Fruit fly (Drosophila melanogaster) whole organism, prepupa: ENCODE results near the gene Or7a.

ENCODE experiments used
- Blimp-1 ChIP-seq: fragments of 200-800 bp; sonication (Bioruptor generic); optimal IDR thresholded peaks from 3 replicates; lab custom pipeline; 2017; ENCODE audit warnings: missing biosample characterization, missing genetic modification characterization, mild to moderate bottlenecking, moderate library complexity, missing genetic modification reagents
- CG10631 ChIP-seq: fragments of 200-800 bp; sonication (Bioruptor generic); optimal IDR thresholded peaks from 2 replicates; lab custom pipeline; 2016; ENCODE audit warnings: missing biosample characterization, missing genetic modification characterization
- CG11762 ChIP-seq: fragments of 200-800 bp; sonication (Bioruptor generic); optimal IDR thresholded peaks from 3 replicates; lab custom pipeline; 2016; ENCODE audit warnings: missing biosample characterization, missing genetic modification characterization; ENCODE audit not compliant: insufficient read depth
- CG11902 ChIP-seq: fragments of 200-800 bp; sonication (Bioruptor generic); optimal IDR thresholded peaks from 3 replicates; lab custom pipeline; 2016; ENCODE audit warnings: missing biosample characterization, missing genetic modification characterization
- CG15336 ChIP-seq: fragments of 200-800 bp; sonication (Bioruptor generic); IDR thresholded peaks from 2 replicates; pipeline ENCODE4 v1.3.6; 2022; ENCODE audit warnings: missing biosample characterization, missing genetic modification characterization
- CG1621 ChIP-seq: fragments of 200-800 bp; sonication (Bioruptor generic); optimal IDR thresholded peaks from 3 replicates; lab custom pipeline; 2018; ENCODE audit warnings: missing biosample characterization, mild to moderate bottlenecking, missing genetic modification characterization
- CG16779 ChIP-seq: fragments of 200-800 bp; sonication (Bioruptor generic); optimal IDR thresholded peaks from 3 replicates; lab custom pipeline; 2017; ENCODE audit warnings: missing biosample characterization, mild to moderate bottlenecking, missing genetic modification characterization
- CG3032 ChIP-seq: fragments of 200-800 bp; optimal IDR thresholded peaks from 2 replicates; lab custom pipeline; 2019; ENCODE audit warnings: missing biosample characterization, mild to moderate bottlenecking, missing genetic modification characterization, moderate library complexity
- CG31627 ChIP-seq: fragments of 200-800 bp; sonication (Bioruptor generic); optimal IDR thresholded peaks from 3 replicates; lab custom pipeline; 2016; ENCODE audit warnings: missing biosample characterization, missing genetic modification characterization
- CG32006 ChIP-seq: fragments of 200-800 bp; sonication (Bioruptor generic); optimal IDR thresholded peaks from 3 replicates; lab custom pipeline; 2017; ENCODE audit warnings: missing biosample characterization, mild to moderate bottlenecking, missing genetic modification characterization
- CG34406 ChIP-seq: fragments of 200-800 bp; sonication (Bioruptor generic); optimal IDR thresholded peaks from 3 replicates; lab custom pipeline; 2016; ENCODE audit warnings: missing biosample characterization, missing genetic modification characterization
- CG3919 ChIP-seq: fragments of 200-800 bp; sonication (Bioruptor generic); optimal IDR thresholded peaks from 3 replicates; lab custom pipeline; 2016; ENCODE audit warnings: missing biosample characterization, missing genetic modification characterization
- CG4318 ChIP-seq: fragments of 200-800 bp; sonication (Bioruptor generic); optimal IDR thresholded peaks from 3 replicates; lab custom pipeline; 2017; ENCODE audit warnings: missing biosample characterization, mild to moderate bottlenecking, missing genetic modification characterization
- CG6163 ChIP-seq: fragments of 200-800 bp; sonication (Bioruptor generic); IDR thresholded peaks from 3 replicates; pipeline ENCODE4 v1.3.6; 2022; ENCODE audit warnings: missing biosample characterization, missing genetic modification characterization
- CG6276 ChIP-seq: fragments of 200-800 bp; sonication (Bioruptor generic); optimal IDR thresholded peaks from 2 replicates; lab custom pipeline; 2017; ENCODE audit warnings: missing biosample characterization, mild to moderate bottlenecking, missing genetic modification characterization
- CG6792 ChIP-seq: fragments of 200-800 bp; sonication (Bioruptor generic); optimal IDR thresholded peaks from 3 replicates; lab custom pipeline; 2016; ENCODE audit warnings: missing biosample characterization, missing genetic modification characterization
- CG6808 ChIP-seq: fragments of 200-800 bp; sonication (Bioruptor generic); optimal IDR thresholded peaks from 3 replicates; lab custom pipeline; 2017; ENCODE audit warnings: missing biosample characterization, missing genetic modification characterization, mild to moderate bottlenecking, moderate library complexity, missing genetic modification reagents
- CG6854 ChIP-seq: fragments of 200-800 bp; sonication (Bioruptor generic); optimal IDR thresholded peaks from 2 replicates; lab custom pipeline; 2017; ENCODE audit warnings: missing biosample characterization, mild to moderate bottlenecking, missing genetic modification characterization
- CG7368 ChIP-seq: fragments of 200-800 bp; sonication (Bioruptor generic); optimal IDR thresholded peaks from 3 replicates; lab custom pipeline; 2016; ENCODE audit warnings: missing biosample characterization, missing genetic modification characterization
- CG8319 ChIP-seq: fragments of 200-800 bp; sonication (Bioruptor generic); optimal IDR thresholded peaks from 3 replicates; lab custom pipeline; 2016; ENCODE audit warnings: missing biosample characterization, missing genetic modification characterization
- CG8632 ChIP-seq: fragments of 200-800 bp; sonication (Bioruptor generic); optimal IDR thresholded peaks from 3 replicates; lab custom pipeline; 2016; ENCODE audit warnings: missing biosample characterization, missing genetic modification characterization
- CG9139 ChIP-seq: fragments of 200-800 bp; sonication (Bioruptor generic); optimal IDR thresholded peaks from 3 replicates; lab custom pipeline; 2017; ENCODE audit warnings: missing biosample characterization, mild to moderate bottlenecking, missing genetic modification characterization
- Eip75B ChIP-seq: fragments of 200-800 bp; sonication (Bioruptor generic); optimal IDR thresholded peaks from 3 replicates; lab custom pipeline; 2016; ENCODE audit warnings: missing biosample characterization, missing genetic modification characterization
- Eip78C ChIP-seq: fragments of 200-800 bp; sonication (Bioruptor generic); peaks from one replicate; lab custom pipeline; 2016; ENCODE audit warnings: missing biosample characterization, missing genetic modification characterization
- Ets21C ChIP-seq: fragments of 200-800 bp; sonication (Bioruptor generic); optimal IDR thresholded peaks from 3 replicates; lab custom pipeline; 2016; ENCODE audit warnings: missing biosample characterization, missing genetic modification characterization
- Ets96B ChIP-seq: fragments of 200-800 bp; optimal IDR thresholded peaks from 2 replicates; lab custom pipeline; 2019; ENCODE audit warnings: missing biosample characterization, mild to moderate bottlenecking, missing genetic modification characterization, moderate library complexity
- Hr38 ChIP-seq: sonication (Bioruptor generic); optimal IDR thresholded peaks from 2 replicates; lab custom pipeline; 2016; ENCODE audit warnings: missing biosample characterization, missing genetic modification characterization
- Hr39 ChIP-seq: fragments of 200-800 bp; sonication (Bioruptor generic); optimal IDR thresholded peaks from 2 replicates; lab custom pipeline; 2016; ENCODE audit warnings: missing biosample characterization, missing genetic modification characterization
- Lpt ChIP-seq: fragments of 200-800 bp; sonication (Bioruptor generic); optimal IDR thresholded peaks from 3 replicates; lab custom pipeline; 2016; ENCODE audit warnings: missing biosample characterization, missing genetic modification characterization
- Smox ChIP-seq: fragments of 200-800 bp; sonication (Bioruptor generic); optimal IDR thresholded peaks from 3 replicates; lab custom pipeline; 2016; ENCODE audit warnings: missing biosample characterization, missing genetic modification characterization
- Sox102F ChIP-seq: fragments of 200-800 bp; sonication (Bioruptor generic); optimal IDR thresholded peaks from 2 replicates; lab custom pipeline; 2016; ENCODE audit warnings: missing biosample characterization, mild to moderate bottlenecking, missing genetic modification characterization
- achi ChIP-seq: fragments of 200-800 bp; sonication (Bioruptor generic); optimal IDR thresholded peaks from 3 replicates; lab custom pipeline; 2016; ENCODE audit warnings: missing biosample characterization, missing genetic modification characterization
- acj6 ChIP-seq: fragments of 200-800 bp; sonication (Bioruptor generic); optimal IDR thresholded peaks from 3 replicates; lab custom pipeline; 2016; ENCODE audit warnings: missing biosample characterization, missing genetic modification characterization
- cyc ChIP-seq: fragments of 200-800 bp; sonication (Bioruptor generic); optimal IDR thresholded peaks from 3 replicates; lab custom pipeline; 2016; ENCODE audit warnings: missing biosample characterization, missing genetic modification characterization
- dac ChIP-seq: fragments of 200-800 bp; sonication (Bioruptor generic); optimal IDR thresholded peaks from 2 replicates; lab custom pipeline; 2017; ENCODE audit warnings: missing biosample characterization, mild to moderate bottlenecking, missing genetic modification characterization
- dsx ChIP-seq: fragments of 200-800 bp; optimal IDR thresholded peaks from 3 replicates; lab custom pipeline; 2019; ENCODE audit warnings: missing biosample characterization, mild to moderate bottlenecking, missing genetic modification characterization, moderate library complexity; ENCODE audit not compliant: poor library complexity, severe bottlenecking
- eg ChIP-seq: fragments of 200-800 bp; sonication (Bioruptor generic); IDR thresholded peaks from 3 replicates; pipeline ENCODE4 v1.3.6; 2022; ENCODE audit warnings: missing biosample characterization, missing genetic modification characterization
- fd59A ChIP-seq: fragments of 200-800 bp; sonication (Bioruptor generic); optimal IDR thresholded peaks from 2 replicates; lab custom pipeline; 2017; ENCODE audit warnings: missing biosample characterization, mild to moderate bottlenecking, missing genetic modification characterization, missing genetic modification reagents
- fd85E ChIP-seq: fragments of 200-800 bp; sonication (Bioruptor generic); optimal IDR thresholded peaks from 3 replicates; lab custom pipeline; 2016; ENCODE audit warnings: missing biosample characterization, missing genetic modification characterization
- fkh ChIP-seq: fragments of 200-800 bp; sonication (Bioruptor generic); optimal IDR thresholded peaks from 3 replicates; lab custom pipeline; 2017; ENCODE audit warnings: missing biosample characterization, mild to moderate bottlenecking, missing genetic modification characterization, moderate library complexity
- lz ChIP-seq: fragments of 200-800 bp; sonication (Bioruptor generic); optimal IDR thresholded peaks from 3 replicates; lab custom pipeline; 2016; ENCODE audit warnings: missing biosample characterization, missing genetic modification characterization
- net ChIP-seq: fragments of 200-800 bp; sonication (Bioruptor generic); optimal IDR thresholded peaks from 3 replicates; lab custom pipeline; 2016; ENCODE audit warnings: missing biosample characterization, missing genetic modification characterization
- pdm3 ChIP-seq: fragments of 200-800 bp; sonication (Bioruptor generic); optimal IDR thresholded peaks from 3 replicates; lab custom pipeline; 2016; ENCODE audit warnings: missing biosample characterization, missing genetic modification characterization
- salr ChIP-seq, 2 experiments: fragments of 200-800 bp; sonication (Bioruptor generic); optimal IDR thresholded peaks; 3 replicates each; lab custom pipeline; 2016 to 2018; ENCODE audit warnings: missing biosample characterization in 2 of 2, missing genetic modification characterization in 2 of 2, mild to moderate bottlenecking in 1 of 2
- ss ChIP-seq, 2 experiments: fragments of 200-800 bp; sonication (Bioruptor generic); optimal IDR thresholded peaks; 2 replicates in 1 of 2; 3 replicates in 1 of 2; lab custom pipeline; 2017 to 2018; ENCODE audit warnings: mild to moderate bottlenecking in 2 of 2, missing biosample characterization in 2 of 2, missing genetic modification characterization in 2 of 2, moderate library complexity in 1 of 2
- svp ChIP-seq: fragments of 200-800 bp; sonication (Bioruptor generic); peaks from one replicate; lab custom pipeline; 2016; ENCODE audit warnings: missing biosample characterization, missing genetic modification characterization
- topi ChIP-seq: fragments of 200-800 bp; sonication (Bioruptor generic); optimal IDR thresholded peaks from 3 replicates; lab custom pipeline; 2016; ENCODE audit warnings: missing biosample characterization, missing genetic modification characterization
- vri ChIP-seq: fragments of 200-800 bp; sonication (Bioruptor generic); optimal IDR thresholded peaks from 3 replicates; lab custom pipeline; 2016; ENCODE audit warnings: missing biosample characterization, mild to moderate bottlenecking, missing genetic modification characterization

Or7a gene

DNA sequence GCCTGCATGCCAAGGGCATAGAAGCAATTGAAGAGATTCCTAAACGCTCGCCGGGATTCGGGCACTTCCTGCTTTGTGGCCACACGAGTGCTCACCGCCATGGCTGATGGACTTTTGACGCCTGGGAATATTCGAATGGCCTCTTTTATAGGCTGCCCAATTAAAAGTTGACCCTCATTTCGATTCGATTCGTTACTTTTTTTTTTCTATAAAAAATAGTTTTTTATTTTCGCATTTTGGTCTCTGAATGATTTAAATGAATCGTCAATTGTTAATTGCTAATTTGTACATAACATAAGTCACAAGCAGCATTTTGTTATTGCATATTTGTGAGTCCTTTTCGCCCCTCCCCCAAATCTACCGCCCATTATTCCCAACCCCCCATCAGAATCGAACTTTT is at the start of gene Or7a:
Gene Or7a (minus strand): TSS at position 101 of the 400 bp plus-strand sequence.
- no peak for TF ChIP-seq Ets96B
- TF ChIP-seq Eip75B: no peak
- no peak for TF ChIP-seq CG16779
- TF ChIP-seq vri (GFP tag; lab: Kevin White, UChicago): no peak
- no peak for TF ChIP-seq net
- TF ChIP-seq CG6792: no peak
- TF ChIP-seq CG31627 (GFP tag; lab: Kevin White, UChicago): no peak
- no peak for TF ChIP-seq CG11762 (GFP tag; lab: Kevin White, UChicago)
- no peak for TF ChIP-seq topi
- TF ChIP-seq CG4318: no peak
- TF ChIP-seq salr (GFP tag; optimal IDR thresholded peaks at IDR 0.05; lab: Kevin White, UChicago): no peak
- TF ChIP-seq Hr39 (GFP tag; lab: Kevin White, UChicago): no peak
- TF ChIP-seq Ets21C (GFP tag; lab: Kevin White, UChicago): no peak
- no peak for TF ChIP-seq CG9139 (GFP tag; lab: Kevin White, UChicago)

dm6 chrX:8214017-8214416 is 48.5 kb upstream of the Or7a start:
- peak; percentile 13 for TF ChIP-seq CG3919
- TF ChIP-seq dsx: peak; percentile 66
- peak; percentile 15 for TF ChIP-seq Ets96B
- no peak for TF ChIP-seq dac
- no peak for TF ChIP-seq CG6276
- no peak for TF ChIP-seq Smox (GFP tag; lab: Kevin White, UChicago)
- no peak for TF ChIP-seq acj6
- TF ChIP-seq Hr38 (GFP tag; lab: Kevin White, UChicago): no peak
- no peak for TF ChIP-seq CG8632 (GFP tag; lab: Kevin White, UChicago)
- TF ChIP-seq Blimp-1 (GFP tag; lab: Kevin White, UChicago): peak; percentile 28
- no peak for TF ChIP-seq cyc (GFP tag; lab: Kevin White, UChicago)
- TF ChIP-seq fkh (GFP tag; lab: Kevin White, UChicago): peak; percentile 39
- TF ChIP-seq svp (GFP tag; lab: Kevin White, UChicago): no peak
- peak; percentile 65 for TF ChIP-seq Lpt (GFP tag; lab: Kevin White, UChicago)
- peak; percentile 35 for TF ChIP-seq CG6808 (GFP tag; lab: Kevin White, UChicago)
- TF ChIP-seq Sox102F (GFP tag; lab: Kevin White, UChicago): no peak
- TF ChIP-seq Ets21C (GFP tag; lab: Kevin White, UChicago): no peak
- no peak for TF ChIP-seq lz (GFP tag; lab: Kevin White, UChicago)
- no peak for TF ChIP-seq CG6854 (GFP tag; lab: Kevin White, UChicago)
- TF ChIP-seq vri (GFP tag; lab: Kevin White, UChicago): no peak
- peak; percentile 8 for TF ChIP-seq fd59A (GFP tag; lab: Kevin White, UChicago)
- no peak for TF ChIP-seq CG15336 (GFP tag; lab: Robert Waterston, UW)
- peak; percentile 57; the same call in 2 of the 3 replicates for TF ChIP-seq CG6163 (GFP tag; lab: Robert Waterston, UW)
- no peak for TF ChIP-seq CG16779
- no peak for TF ChIP-seq achi
- no peak for TF ChIP-seq topi
- TF ChIP-seq CG11762 (GFP tag; lab: Kevin White, UChicago): no peak
- TF ChIP-seq CG7368 (GFP tag; lab: Kevin White, UChicago): no peak
- no peak for TF ChIP-seq CG34406 (GFP tag; lab: Kevin White, UChicago)
- no peak for TF ChIP-seq CG10631 (GFP tag; lab: Kevin White, UChicago)
- TF ChIP-seq pdm3 (GFP tag; lab: Kevin White, UChicago): no peak
- no peak for TF ChIP-seq fd85E
- TF ChIP-seq ss (GFP tag; optimal IDR thresholded peaks at IDR 0.05; lab: Kevin White, UChicago): peak; percentile 50 to 68
- no peak for TF ChIP-seq Eip75B
- TF ChIP-seq CG1621: peak; percentile 51
- TF ChIP-seq CG3032 (tag; lab: Kevin White, UChicago): no peak
- TF ChIP-seq CG11902 (GFP tag; lab: Kevin White, UChicago): no peak
- no peak for TF ChIP-seq CG31627 (GFP tag; lab: Kevin White, UChicago)
- TF ChIP-seq Eip78C (GFP tag; lab: Kevin White, UChicago): peak; percentile 77
- TF ChIP-seq eg (GFP tag; lab: Robert Waterston, UW): no peak
- TF ChIP-seq CG8319 (GFP tag; lab: Kevin White, UChicago): no peak
- TF ChIP-seq net: no peak
- TF ChIP-seq CG32006 (GFP tag; lab: Kevin White, UChicago): no peak
- peak; percentile 52 for TF ChIP-seq CG9139 (GFP tag; lab: Kevin White, UChicago)
